Fruit fly (Drosophila melanogaster): ENCODE results near the gene CG3225.
A peak's percentile ranks its signal among the peaks of the same experiment; 100 is the strongest.

Gene CG3225

DNA sequence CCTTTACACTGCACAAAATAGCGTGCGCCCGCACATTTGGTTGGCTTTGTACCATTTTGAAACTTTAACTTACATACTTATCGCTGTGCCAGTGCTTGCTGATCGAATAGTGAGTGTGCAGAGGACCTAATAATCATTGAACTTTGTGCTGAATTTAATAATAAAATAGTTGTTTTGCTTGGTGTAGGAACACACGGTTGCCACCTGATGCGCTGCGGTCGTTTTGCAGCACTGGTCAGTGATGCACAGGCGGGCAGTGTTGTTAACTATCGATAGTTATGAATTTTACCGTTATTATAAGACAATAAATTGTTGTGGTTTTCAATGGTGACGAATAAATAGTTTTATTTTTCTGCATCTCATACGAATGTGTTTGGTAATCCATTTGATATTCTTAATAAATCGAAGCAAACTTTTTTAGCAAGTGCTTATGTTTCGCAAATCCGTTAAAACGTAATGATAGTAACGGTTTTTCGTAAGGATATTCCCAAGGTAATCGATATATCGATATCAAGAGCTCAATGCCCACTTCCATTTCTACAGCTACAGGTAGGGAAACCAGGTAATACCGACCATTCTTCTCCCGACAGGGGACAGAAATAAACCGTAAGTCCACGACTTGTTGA is 19.8 kb upstream of the CG3225 start, which contains the start of the genes tank and CG12194 (continued):
- TF ChIP-seq BEAF-32 (GFP tag; optimal IDR thresholded peaks at IDR 0.05) = peak; percentile 91
- TF ChIP-seq dati (GFP tag; IDR thresholded peaks at IDR 0.05) = peak; percentile 99
- peak; percentile 82 for TF ChIP-seq CG7928 (GFP tag; optimal IDR thresholded peaks at IDR 0.05)
- TF ChIP-seq Hr3 (GFP tag; optimal IDR thresholded peaks at IDR 0.05) = peak; percentile 99
- TF ChIP-seq CG6765 (GFP tag; optimal IDR thresholded peaks at IDR 0.05) = peak; percentile 95
- TF ChIP-seq CG10274 (GFP tag; optimal IDR thresholded peaks at IDR 0.05) = peak; percentile 93
- TF ChIP-seq lmd (GFP tag; IDR thresholded peaks at IDR 0.05) = peak; percentile 100
- peak; percentile 99 for TF ChIP-seq Mad (GFP tag; optimal IDR thresholded peaks at IDR 0.05)
- peak; percentile 98 to 99 for TF ChIP-seq Pdp1 (GFP tag; optimal IDR thresholded peaks at IDR 0.05)
- TF ChIP-seq jumu (GFP tag; optimal IDR thresholded peaks at IDR 0.05) = peak; percentile 99
- no peak for TF ChIP-seq sqz (GFP tag; optimal IDR thresholded peaks at IDR 0.05)
- peak; percentile 99 for TF ChIP-seq lab (GFP tag; optimal IDR thresholded peaks at IDR 0.05)
- TF ChIP-seq gcm (GFP tag; optimal IDR thresholded peaks at IDR 0.05) = peak; percentile 98
- peak; percentile 79 for TF ChIP-seq Nf-YC (tag; optimal IDR thresholded peaks at IDR 0.05)
- TF ChIP-seq CG30403 (GFP tag; optimal IDR thresholded peaks at IDR 0.05) = peak; percentile 99
- TF ChIP-seq CG13296 (GFP tag; optimal IDR thresholded peaks at IDR 0.05) = peak; percentile 92
- peak; percentile 98 for TF ChIP-seq gro (GFP tag; optimal IDR thresholded peaks at IDR 0.05)
- peak; percentile 99 for TF ChIP-seq CG10209 (GFP tag; optimal IDR thresholded peaks at IDR 0.05)
- peak; percentile 98 for TF ChIP-seq phol (tag; optimal IDR thresholded peaks at IDR 0.05)
- peak; percentile 99 for TF ChIP-seq cato (GFP tag; optimal IDR thresholded peaks at IDR 0.05; ENCODE audit: borderline replicate concordance)
- peak; percentile 99 for TF ChIP-seq slou (GFP tag; optimal IDR thresholded peaks at IDR 0.05)
- TF ChIP-seq CG32772 (GFP tag; IDR thresholded peaks at IDR 0.05) = peak; percentile 100
- peak; percentile 100 for TF ChIP-seq CG12769 (tag; optimal IDR thresholded peaks at IDR 0.05)
- peak; percentile 99 for TF ChIP-seq mam (GFP tag; optimal IDR thresholded peaks at IDR 0.05)
- peak; percentile 82; the same call in 2 of the 3 replicates for TF ChIP-seq Doc3 (GFP tag; IDR thresholded peaks at IDR 0.05; ENCODE audit: partially characterized antibody)
- peak; percentile 82 for TF ChIP-seq CG33557 (GFP tag; optimal IDR thresholded peaks at IDR 0.05)
- peak; percentile 98 for TF ChIP-seq Ravus (GFP tag; IDR thresholded peaks at IDR 0.05)
- TF ChIP-seq CG11560 (tag; IDR thresholded peaks at IDR 0.05) = peak; percentile 93
- peak; percentile 90 for TF ChIP-seq CG17912 (GFP tag; optimal IDR thresholded peaks at IDR 0.05)
- peak; percentile 100 for TF ChIP-seq Gug (GFP tag; IDR thresholded peaks at IDR 0.05)
- peak; percentile 98 for TF ChIP-seq NK7.1 (GFP tag; optimal IDR thresholded peaks at IDR 0.05)
- peak; percentile 100 for TF ChIP-seq CG17328 (GFP tag; IDR thresholded peaks at IDR 0.05)
- peak; percentile 98 for TF ChIP-seq MTF-1 (GFP tag; optimal IDR thresholded peaks at IDR 0.05; ENCODE audit: borderline replicate concordance)
- peak; percentile 94 for TF ChIP-seq CG6683 (GFP tag; optimal IDR thresholded peaks at IDR 0.05)
- TF ChIP-seq CG3847 (GFP tag; IDR thresholded peaks at IDR 0.05) = peak; percentile 99
- TF ChIP-seq en (GFP tag; optimal IDR thresholded peaks at IDR 0.05) = peak; percentile 99
- TF ChIP-seq CG7786 (GFP tag; optimal IDR thresholded peaks at IDR 0.05) = peak; percentile 99
- TF ChIP-seq CG15073 (GFP tag; optimal IDR thresholded peaks at IDR 0.05) = peak; percentile 90
- peak; percentile 99 for TF ChIP-seq CG33213 (GFP tag; optimal IDR thresholded peaks at IDR 0.05)
- TF ChIP-seq CG9817 (tag; optimal IDR thresholded peaks at IDR 0.05) = peak; percentile 97
- TF ChIP-seq ato (GFP tag; IDR thresholded peaks at IDR 0.05; ENCODE audit: partially characterized antibody) = 0 out of 2 replicates have a peak, but pooled peaks have one; percentile 47
- TF ChIP-seq CG8359 (GFP tag; optimal IDR thresholded peaks at IDR 0.05; ENCODE audit: borderline replicate concordance) = peak; percentile 93
- TF ChIP-seq CG7372 (GFP tag; IDR thresholded peaks at IDR 0.05) = peak; percentile 98
- peak; percentile 96 for TF ChIP-seq sima (GFP tag; optimal IDR thresholded peaks at IDR 0.05)
- TF ChIP-seq fd102C (GFP tag; optimal IDR thresholded peaks at IDR 0.05) = peak; percentile 92
- TF ChIP-seq CG11504 (tag; optimal IDR thresholded peaks at IDR 0.05) = peak; percentile 97
- TF ChIP-seq CG2129 (GFP tag; IDR thresholded peaks at IDR 0.05; ENCODE audit: partially characterized antibody) = peak; percentile 33; the same call in 1 of the 2 replicates
- TF ChIP-seq hbn (GFP tag; IDR thresholded peaks at IDR 0.05; ENCODE audit: partially characterized antibody) = peak; percentile 60

Data from whole organism, embryonic.